Fruit fly (Drosophila melanogaster) whole organism, wandering third instar larva: Measurements from ENCODE around the gene Dyro.
A peak's percentile ranks its signal among the peaks of the same experiment; 100 is the strongest.

Experiments used
- Abd-B ChIP-seq: fragments of >200 bp; optimal IDR thresholded peaks from 2 replicates; lab custom pipeline; 2017; ENCODE audit warnings: missing biosample characterization, missing genetic modification characterization
- CG32264 ChIP-seq: fragments of 200-800 bp; sonication (Bioruptor generic); optimal IDR thresholded peaks from 2 replicates; lab custom pipeline; 2016; ENCODE audit warnings: missing biosample characterization, missing genetic modification characterization
- CG9705 ChIP-seq: fragments of 200-800 bp; sonication (Bioruptor generic); optimal IDR thresholded peaks from 2 replicates; lab custom pipeline; 2018; ENCODE audit warnings: missing biosample characterization, mild to moderate bottlenecking, missing genetic modification characterization
- CrebA ChIP-seq: fragments of 200-800 bp; sonication (Bioruptor generic); optimal IDR thresholded peaks from 2 replicates; lab custom pipeline; 2016; ENCODE audit warnings: missing biosample characterization, mild to moderate bottlenecking, missing genetic modification characterization, borderline replicate concordance
- Dfd ChIP-seq: fragments of >200 bp; optimal IDR thresholded peaks from 2 replicates; lab custom pipeline; 2017; ENCODE audit warnings: missing biosample characterization, missing genetic modification characterization
- Dif ChIP-seq: fragments of 200-275, 200-300 bp; sonication (Bioruptor generic); optimal IDR thresholded peaks from 2 replicates; lab custom pipeline; 2018; ENCODE audit warnings: missing biosample characterization, missing genetic modification characterization; ENCODE audit not compliant: partially characterized antibody
- GATAd ChIP-seq: sonication (Bioruptor generic); optimal IDR thresholded peaks from 2 replicates; lab custom pipeline; 2016; ENCODE audit warnings: missing biosample characterization, missing genetic modification characterization
- HLH106 ChIP-seq: fragments of 200-800 bp; optimal IDR thresholded peaks from 3 replicates; lab custom pipeline; 2019; ENCODE audit warnings: missing biosample characterization, mild to moderate bottlenecking, missing genetic modification characterization, moderate library complexity
- Hnf4 ChIP-seq: fragments of 200-800 bp; sonication (Bioruptor generic); optimal IDR thresholded peaks from 2 replicates; lab custom pipeline; 2016; ENCODE audit warnings: missing biosample characterization, mild to moderate bottlenecking, missing genetic modification characterization
- Hr78 ChIP-seq: fragments of >200 bp; optimal IDR thresholded peaks from 2 replicates; lab custom pipeline; 2017; ENCODE audit warnings: missing biosample characterization, missing genetic modification characterization
- Hr83 ChIP-seq: fragments of 200-300 bp; sonication (Bioruptor generic); optimal IDR thresholded peaks from 2 replicates; lab custom pipeline; 2016; ENCODE audit warnings: missing biosample characterization, mild to moderate bottlenecking, missing genetic modification characterization, moderate library complexity; ENCODE audit not compliant: poor library complexity, severe bottlenecking
- Jra ChIP-seq: sonication (Bioruptor generic); optimal IDR thresholded peaks from 2 replicates; lab custom pipeline; 2016; ENCODE audit warnings: missing biosample characterization, missing genetic modification characterization
- Mio ChIP-seq: sonication (Bioruptor generic); optimal IDR thresholded peaks from 2 replicates; lab custom pipeline; 2016; ENCODE audit warnings: missing biosample characterization, missing genetic modification characterization
- Myc ChIP-seq: fragments of >200 bp; optimal IDR thresholded peaks from 2 replicates; lab custom pipeline; 2017
- N ChIP-seq: fragments of >200 bp; optimal IDR thresholded peaks from 2 replicates; lab custom pipeline; 2018; ENCODE audit warnings: missing biosample characterization, missing external identifiers, missing genetic modification characterization
- OdsH ChIP-seq: fragments of 200-800 bp; sonication (Bioruptor generic); optimal IDR thresholded peaks from 2 replicates; lab custom pipeline; 2016; ENCODE audit warnings: missing biosample characterization, mild to moderate bottlenecking, missing genetic modification characterization
- Rel ChIP-seq, 2 experiments: fragments of 200-800 bp; sonication (Bioruptor generic) in 1 of 2; optimal IDR thresholded peaks; 2 replicates in 1 of 2; 3 replicates in 1 of 2; lab custom pipeline; 2016 to 2019; ENCODE audit warnings: mild to moderate bottlenecking in 2 of 2, missing biosample characterization in 2 of 2, missing genetic modification characterization in 2 of 2, moderate library complexity in 1 of 2
- Sp1 ChIP-seq: fragments of 200-800 bp; sonication (Bioruptor generic); optimal IDR thresholded peaks from 3 replicates; lab custom pipeline; 2019; ENCODE audit warnings: missing biosample characterization, mild to moderate bottlenecking, missing genetic modification characterization, moderate library complexity
- Vsx2 ChIP-seq: fragments of 200-300, 225-300 bp; sonication (Bioruptor generic); optimal IDR thresholded peaks from 2 replicates; lab custom pipeline; 2018; ENCODE audit warnings: missing biosample characterization, missing genetic modification characterization; ENCODE audit not compliant: partially characterized antibody
- br ChIP-seq: fragments of 200-800 bp; sonication (Bioruptor generic); optimal IDR thresholded peaks from 2 replicates; lab custom pipeline; 2016; ENCODE audit warnings: missing biosample characterization, missing genetic modification characterization
- brk ChIP-seq: fragments of 200-800 bp; sonication (Bioruptor generic); optimal IDR thresholded peaks from 2 replicates; lab custom pipeline; 2016; ENCODE audit warnings: missing biosample characterization, mild to moderate bottlenecking, missing genetic modification characterization
- dl ChIP-seq, 2 experiments: fragments of 175-275, 200-275 bp in 1 of 2; fragments of 200-275 bp in 1 of 2; sonication (Bioruptor generic); optimal IDR thresholded peaks; lab custom pipeline; 2018; ENCODE audit warnings: mild to moderate bottlenecking in 2 of 2, missing biosample characterization in 2 of 2, missing genetic modification characterization in 2 of 2, moderate library complexity in 2 of 2; ENCODE audit not compliant: partially characterized antibody in 2 of 2, insufficient read depth in 1 of 2
- dmrt93B ChIP-seq: fragments of 200-800 bp; sonication (Bioruptor generic); optimal IDR thresholded peaks from 2 replicates; lab custom pipeline; 2018; ENCODE audit warnings: missing biosample characterization, mild to moderate bottlenecking, missing genetic modification characterization
- dsf ChIP-seq: sonication (Bioruptor generic); optimal IDR thresholded peaks from 2 replicates; lab custom pipeline; 2016; ENCODE audit warnings: missing biosample characterization, missing genetic modification characterization, borderline replicate concordance
- ey ChIP-seq: fragments of 200-800 bp; sonication (Bioruptor generic); optimal IDR thresholded peaks from 2 replicates; lab custom pipeline; 2016; ENCODE audit warnings: missing biosample characterization, missing genetic modification characterization
- foxo ChIP-seq, 2 experiments: fragments of 200-800 bp; sonication (Bioruptor generic); optimal IDR thresholded peaks; 2 replicates in 1 of 2; 3 replicates in 1 of 2; lab custom pipeline; 2016 to 2017; ENCODE audit warnings: missing biosample characterization in 2 of 2, missing genetic modification characterization in 2 of 2
- fru ChIP-seq: fragments of 200-800 bp; sonication (Bioruptor generic); optimal IDR thresholded peaks from 3 replicates; lab custom pipeline; 2016; ENCODE audit warnings: missing biosample characterization, mild to moderate bottlenecking, missing genetic modification characterization
- h ChIP-seq: fragments of 200-800 bp; sonication (Bioruptor generic); optimal IDR thresholded peaks from 3 replicates; lab custom pipeline; 2016; ENCODE audit warnings: missing biosample characterization, mild to moderate bottlenecking, missing genetic modification characterization
- jim ChIP-seq: fragments of 175-275, 200-325 bp; sonication (Bioruptor generic); optimal IDR thresholded peaks from 2 replicates; lab custom pipeline; 2016; ENCODE audit warnings: missing biosample characterization, mild to moderate bottlenecking, missing genetic modification characterization
- lola ChIP-seq: fragments of >200 bp; optimal IDR thresholded peaks from 2 replicates; lab custom pipeline; 2017; ENCODE audit warnings: missing biosample characterization, missing genetic modification characterization
- pan ChIP-seq: fragments of >200 bp; optimal IDR thresholded peaks from 2 replicates; lab custom pipeline; 2017
- psq ChIP-seq: fragments of 200-800 bp; sonication (Bioruptor generic); optimal IDR thresholded peaks from 3 replicates; lab custom pipeline; 2017; ENCODE audit warnings: missing biosample characterization, mild to moderate bottlenecking, missing genetic modification characterization, moderate library complexity
- rgr ChIP-seq: fragments of 200-800 bp; sonication (Bioruptor generic); optimal IDR thresholded peaks from 3 replicates; lab custom pipeline; 2016; ENCODE audit warnings: missing biosample characterization, mild to moderate bottlenecking, missing genetic modification characterization
- sage ChIP-seq: fragments of 200-800 bp; sonication (Bioruptor generic); optimal IDR thresholded peaks from 2 replicates; lab custom pipeline; 2016; ENCODE audit warnings: missing biosample characterization, mild to moderate bottlenecking, missing genetic modification characterization
- sv ChIP-seq: fragments of 200-800 bp; sonication (Bioruptor generic); optimal IDR thresholded peaks from 3 replicates; lab custom pipeline; 2016; ENCODE audit warnings: missing biosample characterization, missing genetic modification characterization
- tai ChIP-seq: sonication (Bioruptor generic); optimal IDR thresholded peaks from 2 replicates; lab custom pipeline; 2016; ENCODE audit warnings: missing biosample characterization, missing genetic modification characterization
- usp ChIP-seq: fragments of >200 bp; optimal IDR thresholded peaks from 2 replicates; lab custom pipeline; 2017; ENCODE audit warnings: missing biosample characterization, missing genetic modification characterization
- woc ChIP-seq: sonication (Bioruptor generic); optimal IDR thresholded peaks from 2 replicates; lab custom pipeline; 2016; ENCODE audit warnings: missing biosample characterization, mild to moderate bottlenecking, missing genetic modification characterization

Gene Dyro

DNA sequence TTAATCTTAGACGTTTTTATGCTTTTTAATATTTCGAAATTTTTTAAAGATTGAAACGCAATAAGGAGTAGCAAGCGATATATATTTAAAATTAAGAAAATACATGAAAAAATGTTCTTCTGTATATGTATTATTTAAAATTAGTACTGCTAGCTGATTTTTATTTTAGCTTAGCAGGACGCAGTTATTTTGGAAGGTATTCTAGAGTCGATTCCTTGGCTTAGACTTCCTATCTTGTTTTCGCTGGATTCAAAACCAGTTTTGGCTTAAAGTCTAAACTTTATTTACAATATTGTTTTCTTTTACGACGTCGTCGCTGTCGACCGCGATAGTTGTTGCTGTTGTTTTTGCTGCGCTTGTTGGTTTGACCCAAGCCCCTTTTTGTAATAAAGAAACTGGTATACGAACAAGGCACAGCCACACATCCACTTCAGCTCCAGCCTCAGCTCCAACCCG, 33.3 kb upstream of the Dyro start (continued):
- TF ChIP-seq Mio (GFP tag; lab: Kevin White, UChicago) (no peak), CrebA (GFP tag; lab: Kevin White, UChicago) (no peak), Hr78 (GFP tag; lab: Kevin White, UChicago) (no peak), tai (GFP tag; lab: Kevin White, UChicago) (no peak)

dm6 chr3L:11328015-11328680, 32.4 kb upstream of the Dyro start:
- TF ChIP-seq N (GFP tag; lab: Kevin White, UChicago) (no peak), Jra (GFP tag; lab: Kevin White, UChicago) (no peak), HLH106 (tag; lab: Kevin White, UChicago) (peak; percentile 67), pan (lab: Kevin White, UChicago) (no peak), Sp1 (GFP tag; lab: Kevin White, UChicago) (peak; percentile 73), Hnf4 (GFP tag; lab: Kevin White, UChicago) (no peak), Rel (GFP tag; optimal IDR thresholded peaks at IDR 0.05; lab: Kevin White, UChicago) (peak; percentile 48), Rel (tag; optimal IDR thresholded peaks at IDR 0.05; lab: Kevin White, UChicago) (peak; percentile 19), ey (peak; percentile 15), Myc (no peak), h (GFP tag; lab: Kevin White, UChicago) (peak; percentile 46), rgr (no peak), Hr78 (GFP tag; lab: Kevin White, UChicago) (no peak), Dif (GFP tag; lab: Kevin White, UChicago) (peak; percentile 49), woc (peak; percentile 12), fru (peak; percentile 26), br (no peak), CrebA (GFP tag; lab: Kevin White, UChicago) (peak; percentile 7), jim (GFP tag; lab: Kevin White, UChicago) (no peak), CG32264 (GFP tag; lab: Kevin White, UChicago) (no peak), usp (no peak), dmrt93B (GFP tag; lab: Kevin White, UChicago) (peak; percentile 59), dl (GFP tag; optimal IDR thresholded peaks at IDR 0.05; lab: Kevin White, UChicago; ENCODE audit: insufficient read depth in 1 of 2, partially characterized antibody in 2 of 2) (no peak), dsf (GFP tag; lab: Kevin White, UChicago) (no peak), brk (GFP tag; lab: Kevin White, UChicago) (no peak), sv (GFP tag; lab: Kevin White, UChicago) (no peak), sage (GFP tag; lab: Kevin White, UChicago) (no peak), tai (GFP tag; lab: Kevin White, UChicago) (no peak), lola (no peak), GATAd (no peak), Mio (GFP tag; lab: Kevin White, UChicago) (no peak), OdsH (GFP tag; lab: Kevin White, UChicago) (no peak), psq (GFP tag; lab: Kevin White, UChicago) (peak; percentile 25), foxo (GFP tag; optimal IDR thresholded peaks at IDR 0.05; lab: Kevin White, UChicago) (peak in 1 of 2 experiments; percentile 13), Hr83 (GFP tag; lab: Kevin White, UChicago) (no peak), CG9705 (GFP tag; lab: Kevin White, UChicago) (no peak), Vsx2 (peak; percentile 35), Abd-B (no peak), Dfd (GFP tag; lab: Kevin White, UChicago) (no peak)
